Worm (Caenorhabditis elegans) whole organism, early embryonic: ENCODE measurements around the gene ZK105.8.

Experiments used
- B0310.2 ChIP-seq: sonication (generic microtip); optimal IDR thresholded peaks from 2 replicates; lab custom pipeline; 2016; ENCODE audit warnings: mild to moderate bottlenecking, missing genetic modification characterization, missing compliant biosample characterization
- aly-1 ChIP-seq: sonication (generic microtip); optimal IDR thresholded peaks from 2 replicates; lab custom pipeline; 2016; ENCODE audit warnings: missing genetic modification characterization, missing compliant biosample characterization
- ama-1 ChIP-seq: fragments of 150-350 bp; optimal IDR thresholded peaks from 2 replicates; lab custom pipeline; 2014
- flt-1 ChIP-seq: fragments of 200-800 bp; sonication (Bioruptor generic); IDR thresholded peaks from 2 replicates; pipeline ENCODE4 v1.3.6; 2022; ENCODE audit warnings: missing genetic modification characterization, missing compliant biosample characterization
- hmbx-1 ChIP-seq: sonication (generic microtip); optimal IDR thresholded peaks from 2 replicates; lab custom pipeline; 2016; ENCODE audit warnings: mild to moderate bottlenecking, missing genetic modification characterization, missing compliant biosample characterization
- hnd-1 ChIP-seq: sonication (generic microtip); optimal IDR thresholded peaks from 2 replicates; lab custom pipeline; 2016; ENCODE audit warnings: missing genetic modification characterization, missing compliant biosample characterization
- scrt-1 ChIP-seq: fragments of 200-800 bp; sonication (Bioruptor generic); IDR thresholded peaks from 2 replicates; pipeline ENCODE4 v1.3.6; 2022; ENCODE audit warnings: missing genetic modification characterization, missing compliant biosample characterization
- tbx-37 ChIP-seq: fragments of 200-800 bp; sonication (Bioruptor generic); conservative IDR thresholded peaks from 2 replicates; pipeline ENCODE4 v1.3.6; 2022; ENCODE audit warnings: missing genetic modification reagents, missing genetic modification characterization, missing compliant biosample characterization

- TF ChIP-seq tbx-37 (GFP tag; lab: Robert Waterston, UW): 0 out of 2 replicates have a peak, but pooled peaks have one; percentile 18
- no peak for TF ChIP-seq scrt-1 (GFP tag; lab: Robert Waterston, UW)
- no peak for TF ChIP-seq ama-1 (lab: Kevin White, UChicago)
- TF ChIP-seq hnd-1 (tag; lab: Kevin White, UChicago): no peak
- TF ChIP-seq aly-1 (tag; lab: Kevin White, UChicago): no peak
- peak; percentile 8 for TF ChIP-seq B0310.2 (tag; lab: Kevin White, UChicago)
- TF ChIP-seq flt-1 (GFP tag; lab: Robert Waterston, UW): no peak
- no peak for TF ChIP-seq hmbx-1 (tag; lab: Kevin White, UChicago)
These were observed 6.2 kb downstream of the ZK105.8 start for ce11 chrV:7730488-7730887.
